Fruit fly (Drosophila melanogaster): ENCODE measurements around the gene ATPsynCF6.

ATPsynCF6 gene

DNA sequence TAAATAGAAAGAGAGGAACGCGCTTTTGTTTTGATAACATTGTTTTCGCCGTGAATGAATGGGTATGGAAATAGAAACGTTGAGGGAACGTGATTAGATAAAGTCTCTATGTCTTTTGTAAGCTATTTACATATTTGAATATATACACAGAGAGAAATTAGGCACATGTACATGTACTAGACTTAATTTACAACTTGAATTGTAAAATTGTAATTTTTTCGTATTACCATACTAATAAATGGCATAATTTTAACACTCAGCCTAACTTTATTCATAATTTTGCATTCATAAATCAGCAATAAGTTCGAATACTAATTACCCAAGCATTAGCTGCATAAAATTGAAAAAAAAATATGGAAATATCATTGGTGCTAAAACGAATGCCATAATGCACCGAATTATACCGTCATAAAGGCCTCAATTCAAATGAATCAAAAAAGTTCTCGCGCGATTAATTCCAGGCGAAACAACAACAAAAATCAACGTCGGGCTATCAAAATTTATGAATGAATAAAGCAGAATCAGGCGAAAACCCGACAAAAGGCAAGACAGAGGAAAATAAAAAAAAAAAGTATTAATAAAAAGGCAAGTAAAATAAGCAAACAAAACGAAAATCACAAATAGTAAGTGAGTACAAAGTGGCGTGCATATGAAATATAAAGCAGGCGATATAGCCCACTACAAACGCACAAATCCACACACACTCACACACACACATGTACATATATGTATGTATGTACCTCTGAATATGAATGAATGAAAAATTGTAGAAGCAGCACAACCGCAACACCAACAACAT is 23.1 kb downstream of the ATPsynCF6 start (continued):
- peak; percentile 72 for TF ChIP-seq lab (GFP tag; optimal IDR thresholded peaks at IDR 0.05)
- no peak for TF ChIP-seq NK7.1 (GFP tag; optimal IDR thresholded peaks at IDR 0.05)
- peak; percentile 67 for TF ChIP-seq unpg (GFP tag; optimal IDR thresholded peaks at IDR 0.05)
- peak; percentile 63 for TF ChIP-seq Max (GFP tag; optimal IDR thresholded peaks at IDR 0.05)
- TF ChIP-seq CG10431 (GFP tag; optimal IDR thresholded peaks at IDR 0.05) = no peak
- TF ChIP-seq CG31441 (GFP tag; IDR thresholded peaks at IDR 0.05) = peak; percentile 77
- no peak for TF ChIP-seq CG5953 (GFP tag; IDR thresholded peaks at IDR 0.05)
- TF ChIP-seq pzg (GFP tag; optimal IDR thresholded peaks at IDR 0.05) = no peak
- no peak for TF ChIP-seq HHEX (GFP tag; optimal IDR thresholded peaks at IDR 0.05)
- TF ChIP-seq CkIIα-i1 (GFP tag; IDR thresholded peaks at IDR 0.05) = no peak
- peak; percentile 9 for TF ChIP-seq fu2 (GFP tag; optimal IDR thresholded peaks at IDR 0.05)
- TF ChIP-seq CG12391 (tag; optimal IDR thresholded peaks at IDR 0.05) = peak; percentile 65
- no peak for TF ChIP-seq ash1 (GFP tag; optimal IDR thresholded peaks at IDR 0.05)
- TF ChIP-seq salm (tag; optimal IDR thresholded peaks at IDR 0.05) = no peak
- peak; percentile 57 for TF ChIP-seq MTF-1 (GFP tag; optimal IDR thresholded peaks at IDR 0.05; ENCODE audit: borderline replicate concordance)
- TF ChIP-seq CG13296 (GFP tag; optimal IDR thresholded peaks at IDR 0.05) = peak; percentile 0
- peak; percentile 60 for TF ChIP-seq bcd (GFP tag; optimal IDR thresholded peaks at IDR 0.05)
- TF ChIP-seq gem (tag; optimal IDR thresholded peaks at IDR 0.05) = peak; percentile 78
- no peak for TF ChIP-seq ken (GFP tag; IDR thresholded peaks at IDR 0.05)
- TF ChIP-seq tin (GFP tag; optimal IDR thresholded peaks at IDR 0.05) = peak; percentile 29
- TF ChIP-seq CG7963 (GFP tag; IDR thresholded peaks at IDR 0.05; ENCODE audit: partially characterized antibody) = no peak
- no peak for TF ChIP-seq CG34224 (GFP tag; IDR thresholded peaks at IDR 0.05; ENCODE audit: partially characterized antibody)
- no peak for TF ChIP-seq ttk (GFP tag; IDR thresholded peaks at IDR 0.05)
- TF ChIP-seq unc-4 (GFP tag; IDR thresholded peaks at IDR 0.05; ENCODE audit: partially characterized antibody) = no peak
- no peak for TF ChIP-seq GATAe (GFP tag; conservative IDR thresholded peaks at IDR 0.05)
- TF ChIP-seq gsb-n (tag; optimal IDR thresholded peaks at IDR 0.05) = peak; percentile 32
- peak; percentile 32 for TF ChIP-seq CG12236 (GFP tag; optimal IDR thresholded peaks at IDR 0.05)
- TF ChIP-seq sna (GFP tag; IDR thresholded peaks at IDR 0.05; ENCODE audit: partially characterized antibody) = no peak
- no peak for TF ChIP-seq Bgb (GFP tag; IDR thresholded peaks at IDR 0.05; ENCODE audit: partially characterized antibody)
- TF ChIP-seq z (GFP tag; IDR thresholded peaks at IDR 0.05) = no peak
- TF ChIP-seq Hand (GFP tag; optimal IDR thresholded peaks at IDR 0.05) = peak; percentile 26
- TF ChIP-seq CG17186 (GFP tag; optimal IDR thresholded peaks at IDR 0.05) = no peak
- TF ChIP-seq D (optimal IDR thresholded peaks at IDR 0.05) = no peak
- TF ChIP-seq D (GFP tag; optimal IDR thresholded peaks at IDR 0.05) = peak; percentile 68
- peak; percentile 46 for TF ChIP-seq Ptx1 (GFP tag; IDR thresholded peaks at IDR 0.05)
- peak; percentile 42 for TF ChIP-seq fd64A (GFP tag; optimal IDR thresholded peaks at IDR 0.05)
- no peak for TF ChIP-seq Gug (GFP tag; IDR thresholded peaks at IDR 0.05)
- TF ChIP-seq Aef1 (GFP tag; IDR thresholded peaks at IDR 0.05) = no peak
- TF ChIP-seq klu (GFP tag; IDR thresholded peaks at IDR 0.05) = no peak
- no peak for TF ChIP-seq her (GFP tag; optimal IDR thresholded peaks at IDR 0.05)
- no peak for TF ChIP-seq Gsc (GFP tag; IDR thresholded peaks at IDR 0.05)
- TF ChIP-seq CG9817 (tag; optimal IDR thresholded peaks at IDR 0.05) = peak; percentile 4
- TF ChIP-seq CG10979 (tag; optimal IDR thresholded peaks at IDR 0.05) = peak; percentile 78
- TF ChIP-seq Hr39 (optimal IDR thresholded peaks at IDR 0.05) = no peak
- TF ChIP-seq gfzf (GFP tag; optimal IDR thresholded peaks at IDR 0.05) = no peak
- no peak for TF ChIP-seq inv (GFP tag; IDR thresholded peaks at IDR 0.05; ENCODE audit: partially characterized antibody)
- no peak for TF ChIP-seq YL-1 (GFP tag; optimal IDR thresholded peaks at IDR 0.05)
- TF ChIP-seq chif (GFP tag; optimal IDR thresholded peaks at IDR 0.05) = peak; percentile 2 to 54
- peak; percentile 76 for TF ChIP-seq CG11504 (tag; optimal IDR thresholded peaks at IDR 0.05)

All from whole organism, embryonic.